Worm (Caenorhabditis elegans) whole organism, L4 larva: ENCODE results near the gene T05H10.4.

Source experiments
- D1046.2 ChIP-seq: fragments of 200-800 bp; sonication (Bioruptor generic); IDR thresholded peaks from 2 replicates; pipeline ENCODE4 v1.3.6; 2022; ENCODE audit warnings: missing genetic modification characterization, missing compliant biosample characterization
- F49E8.2 ChIP-seq: sonication (generic microtip); optimal IDR thresholded peaks from 2 replicates; lab custom pipeline; 2016; ENCODE audit warnings: missing compliant biosample characterization, mild to moderate bottlenecking, missing genetic modification characterization, borderline replicate concordance
- T20F7.1 ChIP-seq: fragments of 200-800 bp; sonication (Bioruptor generic); optimal IDR thresholded peaks from 2 replicates; lab custom pipeline; 2018; ENCODE audit warnings: mild to moderate bottlenecking, missing genetic modification characterization, missing compliant biosample characterization
- Y48G9A.11 ChIP-seq: fragments of 200-800 bp; sonication (Bioruptor generic); IDR thresholded peaks from 2 replicates; pipeline ENCODE4 v1.3.6; 2022; ENCODE audit warnings: missing genetic modification reagents, missing genetic modification characterization, missing compliant biosample characterization
- ZK546.5 ChIP-seq, 2 experiments: sonication (generic microtip); optimal IDR thresholded peaks; 2 replicates each; lab custom pipeline; 2017; ENCODE audit warnings: missing biosample characterization in 2 of 2, missing genetic modification characterization in 2 of 2
- aha-1 ChIP-seq: fragments of 150-350 bp; peaks from one replicate; lab custom pipeline; 2014; ENCODE audit warnings: missing biosample characterization, missing genetic modification characterization
- attf-4 ChIP-seq: sonication (generic microtip); optimal IDR thresholded peaks from 3 replicates; lab custom pipeline; 2017; ENCODE audit warnings: missing biosample characterization, missing genetic modification characterization
- ceh-62 ChIP-seq: sonication (generic microtip); optimal IDR thresholded peaks from 2 replicates; lab custom pipeline; 2017; ENCODE audit warnings: missing biosample characterization, missing genetic modification characterization
- ceh-82 ChIP-seq: sonication (generic microtip); optimal IDR thresholded peaks from 2 replicates; lab custom pipeline; 2017; ENCODE audit warnings: missing biosample characterization, missing genetic modification characterization
- daf-19 ChIP-seq: fragments of 200-800 bp; sonication (Bioruptor generic); conservative IDR thresholded peaks from 2 replicates; pipeline ENCODE4 v1.3.6; 2022; ENCODE audit warnings: missing genetic modification characterization, missing compliant biosample characterization
- daf-8 ChIP-seq: fragments of 200-800 bp; sonication (Bioruptor generic); IDR thresholded peaks from 2 replicates; pipeline ENCODE4 v1.3.6; 2022; ENCODE audit warnings: missing genetic modification characterization, missing compliant biosample characterization
- dmd-6 ChIP-seq: fragments of 200-800 bp; sonication (Bioruptor generic); IDR thresholded peaks from 2 replicates; pipeline ENCODE4 v1.3.6; 2022; ENCODE audit warnings: missing genetic modification reagents, missing genetic modification characterization, missing compliant biosample characterization
- dpl-1 ChIP-seq: fragments of 150-350 bp; optimal IDR thresholded peaks from 2 replicates; lab custom pipeline; 2014; ENCODE audit warnings: missing biosample characterization, missing genetic modification reagents, missing genetic modification characterization
- fos-1 ChIP-seq: fragments of 150-350 bp; optimal IDR thresholded peaks from 2 replicates; lab custom pipeline; 2014; ENCODE audit warnings: missing biosample characterization, missing genetic modification characterization
- hif-1 ChIP-seq, 2 experiments: sonication (generic microtip); optimal IDR thresholded peaks; 2 replicates each; lab custom pipeline; 2016 to 2017; ENCODE audit warnings: missing compliant biosample characterization in 2 of 2, missing genetic modification characterization in 2 of 2, missing genetic modification reagents in 2 of 2, missing genotype in 2 of 2, mild to moderate bottlenecking in 1 of 2
- hlh-30 ChIP-seq: sonication (generic microtip); optimal IDR thresholded peaks from 2 replicates; lab custom pipeline; 2017; ENCODE audit warnings: antibody characterized with exemption, mild to moderate bottlenecking, missing genetic modification characterization, missing compliant biosample characterization; ENCODE audit not compliant: insufficient read depth
- lin-38 ChIP-seq: fragments of 200-800 bp; sonication (Bioruptor generic); IDR thresholded peaks from 2 replicates; pipeline ENCODE4 v1.3.6; 2022; ENCODE audit warnings: missing genetic modification reagents, missing genetic modification characterization, missing compliant biosample characterization
- lsy-2 ChIP-seq, 2 experiments: fragments of 150-350 bp in 1 of 2; sonication (generic microtip) in 1 of 2; optimal IDR thresholded peaks; 2 replicates each; lab custom pipeline; 2014 to 2017; ENCODE audit warnings: missing biosample characterization in 2 of 2, missing genetic modification characterization in 2 of 2
- mdl-1 ChIP-seq, 2 experiments: fragments of 150-350 bp in 1 of 2; sonication (generic microtip) in 1 of 2; optimal IDR thresholded peaks; 2 replicates each; lab custom pipeline; 2014 to 2017; ENCODE audit warnings: missing biosample characterization in 2 of 2, missing genetic modification characterization in 2 of 2
- mes-2 ChIP-seq: sonication (generic microtip); optimal IDR thresholded peaks from 2 replicates; lab custom pipeline; 2016; ENCODE audit warnings: missing genotype, mild to moderate bottlenecking, missing genetic modification characterization, missing compliant biosample characterization; ENCODE audit not compliant: poor library complexity, severe bottlenecking
- nhr-10 ChIP-seq: fragments of 150-350 bp; optimal IDR thresholded peaks from 2 replicates; lab custom pipeline; 2014; ENCODE audit warnings: missing biosample characterization, missing genetic modification characterization
- nhr-237 ChIP-seq: sonication (generic microtip); optimal IDR thresholded peaks from 2 replicates; lab custom pipeline; 2017; ENCODE audit warnings: missing biosample characterization, missing genetic modification characterization
- nhr-25 ChIP-seq: sonication (generic microtip); optimal IDR thresholded peaks from 2 replicates; lab custom pipeline; 2017; ENCODE audit warnings: missing genetic modification characterization, mild to moderate bottlenecking, missing compliant biosample characterization, antibody characterized with exemption, moderate library complexity, borderline replicate concordance; ENCODE audit not compliant: insufficient read depth
- nhr-48 ChIP-seq: sonication (generic microtip); optimal IDR thresholded peaks from 2 replicates; lab custom pipeline; 2016; ENCODE audit warnings: mild to moderate bottlenecking, missing genetic modification characterization, missing compliant biosample characterization
- nhr-6 ChIP-seq: fragments of 150-350 bp; optimal IDR thresholded peaks from 2 replicates; lab custom pipeline; 2014; ENCODE audit warnings: missing biosample characterization, missing genetic modification characterization
- php-3 ChIP-seq: fragments of 200-800 bp; sonication (Bioruptor generic); IDR thresholded peaks from 2 replicates; pipeline ENCODE4 v1.3.6; 2022; ENCODE audit warnings: missing genetic modification reagents, missing genetic modification characterization, missing compliant biosample characterization
- pqm-1 ChIP-seq: sonication (generic microtip); optimal IDR thresholded peaks from 2 replicates; lab custom pipeline; 2017; ENCODE audit warnings: missing biosample characterization, missing genetic modification characterization
- saeg-2 ChIP-seq: fragments of 200-800 bp; sonication (Bioruptor generic); IDR thresholded peaks from 2 replicates; pipeline ENCODE4 v1.3.6; 2022; ENCODE audit warnings: missing genetic modification reagents, missing genetic modification characterization, missing compliant biosample characterization
- skn-1 ChIP-seq: fragments of 150-350 bp; optimal IDR thresholded peaks from 2 replicates; lab custom pipeline; 2014; ENCODE audit warnings: missing biosample characterization, missing genetic modification characterization
- snpc-4 ChIP-seq: fragments of 150-350 bp; optimal IDR thresholded peaks from 2 replicates; lab custom pipeline; 2014; ENCODE audit warnings: missing biosample characterization, missing genetic modification characterization
- spr-3 ChIP-seq: fragments of 200-800 bp; sonication (Bioruptor generic); optimal IDR thresholded peaks from 2 replicates; lab custom pipeline; 2018; ENCODE audit warnings: mild to moderate bottlenecking, missing genetic modification characterization, missing compliant biosample characterization
- tra-1 ChIP-seq: fragments of 200-800 bp; sonication (Bioruptor generic); IDR thresholded peaks from 2 replicates; pipeline ENCODE4 v1.3.6; 2022; ENCODE audit warnings: missing genetic modification reagents, missing genetic modification characterization, missing compliant biosample characterization
- unc-62 ChIP-seq, 3 experiments: fragments of 150-350 bp in 1 of 3; sonication (generic microtip); optimal IDR thresholded peaks in 2 of 3; peaks in 1 of 3; 1 replicate in 1 of 3; 2 replicates in 2 of 3; lab custom pipeline; 2014 to 2017; ENCODE audit warnings: missing biosample characterization in 3 of 3, missing genetic modification characterization in 3 of 3, missing genetic modification reagents in 3 of 3, missing genotype in 1 of 3
- zag-1 ChIP-seq: fragments of 150-350 bp; optimal IDR thresholded peaks from 2 replicates; lab custom pipeline; 2014; ENCODE audit warnings: missing biosample characterization, missing genetic modification characterization

Gene T05H10.4

DNA sequence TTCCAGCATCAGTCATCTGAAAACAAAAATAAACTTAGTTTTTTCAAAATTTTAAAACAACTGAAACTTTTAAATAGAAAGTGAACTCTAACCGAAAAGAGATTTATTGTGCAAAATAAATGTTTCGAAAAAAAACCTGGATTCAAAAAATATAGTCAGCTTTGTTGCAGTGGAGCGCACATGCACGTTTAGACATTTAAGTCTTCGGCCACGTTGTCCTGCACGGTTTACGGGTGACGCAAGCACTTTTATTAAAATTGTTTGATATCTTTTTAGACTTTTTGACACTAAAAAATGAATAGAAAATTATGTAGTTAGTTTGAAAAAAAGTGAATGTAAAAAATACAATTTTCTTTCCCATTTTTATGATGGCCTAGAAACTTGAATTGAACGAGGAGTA lies 13.5 kb upstream of the T05H10.4 start, which contains the start of the genes ubh-4 and algn-6 (continued):
- TF ChIP-seq ZK546.5 (tag; optimal IDR thresholded peaks at IDR 0.05; lab: Kevin White, UChicago) (no peak), ceh-62 (no peak)

DNA sequence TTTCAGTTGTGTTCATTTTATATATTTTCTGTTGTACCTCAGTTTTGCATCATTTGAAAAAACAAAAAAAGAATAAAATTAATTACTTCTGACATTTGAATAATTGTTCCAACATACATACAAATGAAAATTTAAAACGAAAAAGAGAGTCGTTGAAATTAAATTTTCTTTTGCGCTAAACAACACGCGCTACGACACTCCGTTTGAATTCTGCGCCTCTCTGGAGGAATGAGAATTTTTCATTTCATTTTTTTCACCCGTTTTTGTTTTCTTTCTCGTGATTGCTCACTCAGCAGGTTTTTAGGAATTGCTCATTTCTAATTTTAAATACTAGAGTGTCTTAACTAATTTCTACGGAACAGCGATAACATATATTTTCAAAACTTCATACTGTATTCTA lies 11.3 kb upstream of the T05H10.4 start:
- TF ChIP-seq mes-2 (tag; lab: Kevin White, UChicago) = peak; percentile 39
- TF ChIP-seq attf-4 (tag; lab: Kevin White, UChicago) = no peak
- no peak for TF ChIP-seq saeg-2 (GFP tag; lab: Robert Waterston, UW)
- TF ChIP-seq nhr-48 = no peak
- peak; percentile 57 for TF ChIP-seq lin-38 (GFP tag; lab: Robert Waterston, UW)
- peak; percentile 70 for TF ChIP-seq hlh-30 (tag; lab: Kevin White, UChicago)
- peak; percentile 50 for TF ChIP-seq aha-1 (tag; lab: Kevin White, UChicago)
- peak; percentile 9 for TF ChIP-seq nhr-6 (tag; lab: Kevin White, UChicago)
- peak; percentile 96 for TF ChIP-seq T20F7.1 (GFP tag; lab: Kevin White, UChicago)
- TF ChIP-seq dpl-1 (GFP tag; lab: Kevin White, UChicago) = peak; percentile 26
- peak in 1 of 2 experiments; percentile 74 for TF ChIP-seq lsy-2 (tag; optimal IDR thresholded peaks at IDR 0.05; lab: Kevin White, UChicago)
- no peak for TF ChIP-seq spr-3 (GFP tag; lab: Kevin White, UChicago)
- 0 out of 2 replicates have a peak, but pooled peaks have one; percentile 37 for TF ChIP-seq Y48G9A.11 (GFP tag; lab: Robert Waterston, UW)

DNA sequence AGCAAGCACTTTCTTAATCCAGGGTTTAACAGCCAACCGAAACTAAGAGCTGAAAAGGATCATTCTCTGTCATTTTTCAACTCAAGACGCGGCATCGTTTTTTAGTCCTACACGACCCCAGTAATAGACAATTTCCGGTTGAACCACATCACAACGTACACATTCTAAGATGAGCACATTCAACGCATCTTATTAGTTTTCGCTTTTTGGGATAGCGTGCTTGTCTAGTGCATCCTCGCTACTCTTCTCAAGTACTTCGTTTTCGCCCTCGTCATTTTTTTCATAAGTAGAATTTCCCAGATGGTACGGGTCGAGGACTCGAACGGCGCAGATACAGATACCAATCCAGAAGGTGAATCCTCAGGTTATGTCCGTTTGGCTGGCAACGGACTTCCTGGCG lies 10.7 kb upstream of the T05H10.4 start, which contains the start of gene T05H10.1:
TSS of gene T05H10.1 (plus strand) at position 301 of the 400 bp plus-strand sequence.
- no peak for TF ChIP-seq hif-1 (tag; optimal IDR thresholded peaks at IDR 0.05; lab: Kevin White, UChicago)
- no peak for TF ChIP-seq ceh-82 (tag; lab: Kevin White, UChicago)
- no peak for TF ChIP-seq daf-8
- no peak for TF ChIP-seq T20F7.1 (GFP tag; lab: Kevin White, UChicago)
- TF ChIP-seq skn-1 (tag; lab: Kevin White, UChicago) = no peak
- no peak for TF ChIP-seq fos-1
- no peak for TF ChIP-seq php-3 (GFP tag; lab: Robert Waterston, UW)
- no peak for TF ChIP-seq snpc-4 (tag; lab: Kevin White, UChicago)
- no peak for TF ChIP-seq nhr-237
- no peak for TF ChIP-seq zag-1 (tag; lab: Kevin White, UChicago)
- no peak for TF ChIP-seq D1046.2 (GFP tag; lab: Robert Waterston, UW)
- TF ChIP-seq daf-19 (GFP tag; lab: Robert Waterston, UW) = no peak
- no peak for TF ChIP-seq nhr-25 (tag; lab: Kevin White, UChicago)
- no peak for TF ChIP-seq tra-1 (GFP tag; lab: Robert Waterston, UW)

DNA sequence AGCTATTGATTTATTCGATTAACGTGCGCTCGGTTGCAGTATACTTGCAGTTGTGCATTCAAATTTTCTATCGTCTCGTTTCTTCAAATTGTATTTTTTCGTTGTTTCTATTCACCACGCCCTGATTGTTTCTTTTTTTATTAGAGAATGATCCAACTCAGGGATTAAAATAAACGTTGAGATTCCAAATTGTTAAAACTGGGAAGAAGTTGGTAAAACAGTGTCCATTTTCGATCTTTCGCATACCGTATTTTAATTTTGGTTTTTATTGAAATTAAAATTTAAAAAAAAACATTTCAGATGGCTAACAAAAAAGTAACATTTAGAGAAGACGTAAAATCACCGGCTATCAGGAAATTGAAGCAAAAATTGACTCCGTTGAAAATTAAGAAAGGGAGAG lies 5.7 kb upstream of the T05H10.4 start, which contains the start of gene apn-1:
TSS of gene apn-1 (plus strand) at position 301 of the 400 bp plus-strand sequence.
- TF ChIP-seq daf-8 (no peak), mdl-1 (tag; optimal IDR thresholded peaks at IDR 0.05; lab: Kevin White, UChicago) (no peak), ceh-82 (tag; lab: Kevin White, UChicago) (no peak), dmd-6 (GFP tag; lab: Robert Waterston, UW) (no peak), nhr-10 (tag; lab: Kevin White, UChicago) (no peak), F49E8.2 (no peak), pqm-1 (tag; lab: Kevin White, UChicago) (no peak), unc-62 (GFP tag; optimal IDR thresholded peaks at IDR 0.05 in 1 of 2; lab: Kevin White, UChicago) (peak in 1 of 2 experiments; percentile 52), unc-62 (tag; optimal IDR thresholded peaks at IDR 0.05; lab: Kevin White, UChicago) (no peak)
